Worm (Caenorhabditis elegans): ENCODE data around the gene Y43F8B.20.

Gene Y43F8B.20

ce11 chrV:19549689-19550088, at the start of gene Y43F8B.20:
TSS of gene Y43F8B.20 (minus strand) at chrV:19549789.
- TF ChIP-seq nhr-28 (tag; optimal IDR thresholded peaks at IDR 0.05) (no peak), ztf-11 (tag; optimal IDR thresholded peaks at IDR 0.05) (no peak), mls-2 (tag; optimal IDR thresholded peaks at IDR 0.05) (no peak), nhr-237 (tag; optimal IDR thresholded peaks at IDR 0.05) (no peak), lsy-2 (tag; optimal IDR thresholded peaks at IDR 0.05) (no peak), snpc-4 (tag; optimal IDR thresholded peaks at IDR 0.05) (no peak), unc-39 (tag; optimal IDR thresholded peaks at IDR 0.05) (no peak), nhr-12 (tag; optimal IDR thresholded peaks at IDR 0.05) (no peak), bed-3 (GFP tag; optimal IDR thresholded peaks at IDR 0.05) (no peak), elt-3 (tag; optimal IDR thresholded peaks at IDR 0.05) (no peak), ceh-39 (tag; optimal IDR thresholded peaks at IDR 0.05) (no peak), sptf-1 (tag; optimal IDR thresholded peaks at IDR 0.05) (no peak), pha-4 (tag; optimal IDR thresholded peaks at IDR 0.05) (no peak), ceh-83 (GFP tag; optimal IDR thresholded peaks at IDR 0.05) (no peak)

- TF ChIP-seq sem-2 (GFP tag; optimal IDR thresholded peaks at IDR 0.05) = no peak
- TF ChIP-seq hlh-1 (tag; optimal IDR thresholded peaks at IDR 0.05) = no peak
- no peak for TF ChIP-seq snpc-4 (tag; optimal IDR thresholded peaks at IDR 0.05)
- no peak for TF ChIP-seq blmp-1 (tag; optimal IDR thresholded peaks at IDR 0.05)
Observed at ce11 chrV:19599087-19599486, 49.5 kb upstream of the Y43F8B.20 start.

- no peak for TF ChIP-seq lin-32 (GFP tag; optimal IDR thresholded peaks at IDR 0.05)
- no peak for TF ChIP-seq unc-62 (GFP tag; optimal IDR thresholded peaks at IDR 0.05)
- no peak for TF ChIP-seq flh-1 (GFP tag; optimal IDR thresholded peaks at IDR 0.05)
- TF ChIP-seq tbx-8 (GFP tag; optimal IDR thresholded peaks at IDR 0.05) = no peak
- TF ChIP-seq nhr-237 (tag; optimal IDR thresholded peaks at IDR 0.05) = no peak
- no peak for TF ChIP-seq ces-1 (GFP tag; optimal IDR thresholded peaks at IDR 0.05)
- no peak for TF ChIP-seq nhr-76 (tag; optimal IDR thresholded peaks at IDR 0.05)
- no peak for TF ChIP-seq nhr-28 (tag; optimal IDR thresholded peaks at IDR 0.05)
- TF ChIP-seq snpc-4 (tag; optimal IDR thresholded peaks at IDR 0.05) = no peak
- no peak for TF ChIP-seq ceh-39 (tag; optimal IDR thresholded peaks at IDR 0.05)
- TF ChIP-seq unc-120 (tag; optimal IDR thresholded peaks at IDR 0.05; ENCODE audit: poor library complexity, severe bottlenecking) = no peak
- no peak for TF ChIP-seq blmp-1 (tag; optimal IDR thresholded peaks at IDR 0.05)
- TF ChIP-seq lin-13 (tag; optimal IDR thresholded peaks at IDR 0.05) = no peak
- TF ChIP-seq zip-8 (tag; optimal IDR thresholded peaks at IDR 0.05) = no peak
- TF ChIP-seq elt-1 (tag; optimal IDR thresholded peaks at IDR 0.05; ENCODE audit: borderline replicate concordance, insufficient read depth) = no peak
- TF ChIP-seq mls-2 (tag; optimal IDR thresholded peaks at IDR 0.05) = no peak
- no peak for TF ChIP-seq M03D4.4 (tag; optimal IDR thresholded peaks at IDR 0.05)
- no peak for TF ChIP-seq mab-5 (tag; optimal IDR thresholded peaks at IDR 0.05)
- TF ChIP-seq nhr-2 (tag; optimal IDR thresholded peaks at IDR 0.05) = no peak
- no peak for TF ChIP-seq ztf-11 (tag; optimal IDR thresholded peaks at IDR 0.05)
Observed at ce11 chrV:19590826-19591225, 41.2 kb upstream of the Y43F8B.20 start.

- TF ChIP-seq mab-5 (tag; optimal IDR thresholded peaks at IDR 0.05) (no peak), drap-1 (GFP tag; optimal IDR thresholded peaks at IDR 0.05) (no peak), tbx-8 (GFP tag; optimal IDR thresholded peaks at IDR 0.05) (no peak), cnd-1 (tag; optimal IDR thresholded peaks at IDR 0.05) (no peak), elt-1 (tag; optimal IDR thresholded peaks at IDR 0.05; ENCODE audit: borderline replicate concordance, insufficient read depth) (no peak), nhr-237 (tag; optimal IDR thresholded peaks at IDR 0.05) (no peak), bed-3 (GFP tag; optimal IDR thresholded peaks at IDR 0.05) (no peak), sptf-1 (tag; optimal IDR thresholded peaks at IDR 0.05) (no peak), ceh-39 (tag; optimal IDR thresholded peaks at IDR 0.05) (no peak), M03D4.4 (tag; optimal IDR thresholded peaks at IDR 0.05) (no peak), zip-8 (tag; optimal IDR thresholded peaks at IDR 0.05) (no peak), unc-62 (GFP tag; optimal IDR thresholded peaks at IDR 0.05) (no peak), unc-120 (tag; optimal IDR thresholded peaks at IDR 0.05; ENCODE audit: poor library complexity, severe bottlenecking) (no peak), nhr-76 (tag; optimal IDR thresholded peaks at IDR 0.05) (no peak), ham-2 (GFP tag; optimal IDR thresholded peaks at IDR 0.05) (no peak), ztf-11 (tag; optimal IDR thresholded peaks at IDR 0.05) (no peak), nhr-2 (tag; optimal IDR thresholded peaks at IDR 0.05) (no peak), blmp-1 (tag; optimal IDR thresholded peaks at IDR 0.05) (no peak), mls-2 (tag; optimal IDR thresholded peaks at IDR 0.05) (no peak), mep-1 (tag; optimal IDR thresholded peaks at IDR 0.05) (no peak)
Observed at ce11 chrV:19582256-19582655, 32.7 kb upstream of the Y43F8B.20 start.
